Fruit fly (Drosophila melanogaster): ENCODE data around the gene Atg3.

Atg3 gene

dm6 chr3L:18789203-18790018 lies 40.9 kb downstream of the Atg3 start (continued):
- peak; percentile 63 for TF ChIP-seq CG6683 (GFP tag; optimal IDR thresholded peaks at IDR 0.05)
- TF ChIP-seq CG15479 (GFP tag; optimal IDR thresholded peaks at IDR 0.05), result no peak
- no peak for TF ChIP-seq slp2 (GFP tag; optimal IDR thresholded peaks at IDR 0.05)
- peak; percentile 51 for TF ChIP-seq CG2120 (GFP tag; optimal IDR thresholded peaks at IDR 0.05)
- peak; percentile 11 for TF ChIP-seq shn (GFP tag; optimal IDR thresholded peaks at IDR 0.05)
- no peak for TF ChIP-seq CG3726 (GFP tag; IDR thresholded peaks at IDR 0.05)
- no peak for TF ChIP-seq unc-4 (GFP tag; IDR thresholded peaks at IDR 0.05; ENCODE audit: partially characterized antibody)
- TF ChIP-seq br (optimal IDR thresholded peaks at IDR 0.05), result no peak
- TF ChIP-seq corto (GFP tag; optimal IDR thresholded peaks at IDR 0.05), result no peak
- no peak for TF ChIP-seq pum (GFP tag; optimal IDR thresholded peaks at IDR 0.05)
- no peak for TF ChIP-seq CG30431 (GFP tag; optimal IDR thresholded peaks at IDR 0.05)
- TF ChIP-seq Meics (GFP tag; optimal IDR thresholded peaks at IDR 0.05), result peak; percentile 96
- no peak for TF ChIP-seq Spps (tag; optimal IDR thresholded peaks at IDR 0.05)
- no peak for TF ChIP-seq sim (GFP tag; IDR thresholded peaks at IDR 0.05)
- TF ChIP-seq CG12299 (tag; optimal IDR thresholded peaks at IDR 0.05), result peak; percentile 31
- no peak for TF ChIP-seq pnt (GFP tag; optimal IDR thresholded peaks at IDR 0.05)
- no peak for TF ChIP-seq Elba2 (GFP tag; optimal IDR thresholded peaks at IDR 0.05)
- peak; percentile 73 for TF ChIP-seq odd (GFP tag; optimal IDR thresholded peaks at IDR 0.05)
- peak; percentile 40; the same call in 1 of the 3 replicates for TF ChIP-seq H15 (GFP tag; IDR thresholded peaks at IDR 0.05)
- TF ChIP-seq CG11504 (tag; optimal IDR thresholded peaks at IDR 0.05), result peak; percentile 51
- no peak for TF ChIP-seq h (optimal IDR thresholded peaks at IDR 0.05)
- peak; percentile 32; the same call in 2 of the 3 replicates for TF ChIP-seq row (GFP tag; IDR thresholded peaks at IDR 0.05)
- no peak for TF ChIP-seq CG14860 (GFP tag; IDR thresholded peaks at IDR 0.05; ENCODE audit: partially characterized antibody)
- TF ChIP-seq Sin3A (optimal IDR thresholded peaks at IDR 0.05), result no peak
- TF ChIP-seq wek (GFP tag; optimal IDR thresholded peaks at IDR 0.05), result peak; percentile 81
- TF ChIP-seq Bteb2 (GFP tag; optimal IDR thresholded peaks at IDR 0.05), result peak; percentile 36
- no peak for TF ChIP-seq CG7271 (tag; optimal IDR thresholded peaks at IDR 0.05)
- TF ChIP-seq lmd (GFP tag; IDR thresholded peaks at IDR 0.05), result no peak; the same call in 1 of the 2 replicates
- peak; percentile 83 for TF ChIP-seq CG11696 (GFP tag; IDR thresholded peaks at IDR 0.05)
- no peak for TF ChIP-seq chif (GFP tag; optimal IDR thresholded peaks at IDR 0.05)
- TF ChIP-seq ato (GFP tag; IDR thresholded peaks at IDR 0.05; ENCODE audit: partially characterized antibody), result no peak
- TF ChIP-seq CG18262 (tag; optimal IDR thresholded peaks at IDR 0.05), result no peak
- TF ChIP-seq Blimp-1 (GFP tag; optimal IDR thresholded peaks at IDR 0.05), result peak; percentile 64
- TF ChIP-seq CG7839 (tag; optimal IDR thresholded peaks at IDR 0.05), result peak; percentile 18
- TF ChIP-seq scrt (GFP tag; optimal IDR thresholded peaks at IDR 0.05), result peak; percentile 67
- TF ChIP-seq Oli (tag; optimal IDR thresholded peaks at IDR 0.05), result peak; percentile 65
- no peak for TF ChIP-seq CG14667 (GFP tag; IDR thresholded peaks at IDR 0.05)
- TF ChIP-seq Vsx1 (GFP tag; optimal IDR thresholded peaks at IDR 0.05), result peak; percentile 41
- peak; percentile 7 for TF ChIP-seq gsb-n (tag; optimal IDR thresholded peaks at IDR 0.05)
- peak; percentile 47 for TF ChIP-seq CG12744 (GFP tag; optimal IDR thresholded peaks at IDR 0.05)
- TF ChIP-seq pzg (GFP tag; optimal IDR thresholded peaks at IDR 0.05), result no peak
- TF ChIP-seq Hand (GFP tag; optimal IDR thresholded peaks at IDR 0.05), result peak; percentile 33
- TF ChIP-seq onecut (GFP tag; IDR thresholded peaks at IDR 0.05), result peak; percentile 50; the same call in 1 of the 2 replicates
- TF ChIP-seq CG1233 (GFP tag; optimal IDR thresholded peaks at IDR 0.05), result peak; percentile 70
- peak; percentile 73 for TF ChIP-seq Hmr (GFP tag; optimal IDR thresholded peaks at IDR 0.05)
- no peak for TF ChIP-seq BEAF-32 (GFP tag; optimal IDR thresholded peaks at IDR 0.05)
- peak; percentile 61; the same call in 1 of the 2 replicates for TF ChIP-seq stc (GFP tag; IDR thresholded peaks at IDR 0.05)
- no peak for TF ChIP-seq Ravus (GFP tag; IDR thresholded peaks at IDR 0.05)
- TF ChIP-seq lbe (GFP tag; optimal IDR thresholded peaks at IDR 0.05), result no peak
- TF ChIP-seq eve (GFP tag; optimal IDR thresholded peaks at IDR 0.05), result peak in 1 of 2 experiments; percentile 84

All from whole organism, embryonic.